Worm (Caenorhabditis elegans) whole organism, midembryonic: ENCODE results near the gene srd-54.

ENCODE experiments used
- med-1 ChIP-seq: sonication (generic microtip); optimal IDR thresholded peaks from 2 replicates; lab custom pipeline; 2017; ENCODE audit warnings: missing genetic modification characterization, mild to moderate bottlenecking, missing compliant biosample characterization, antibody characterized with exemption, missing genetic modification reagents; ENCODE audit not compliant: insufficient read depth
- ref-1 ChIP-seq: fragments of 200-800 bp; sonication (Bioruptor generic); conservative IDR thresholded peaks from 2 replicates; pipeline ENCODE4 v1.3.6; 2022; ENCODE audit warnings: missing genetic modification reagents, missing genetic modification characterization, missing compliant biosample characterization

DNA sequence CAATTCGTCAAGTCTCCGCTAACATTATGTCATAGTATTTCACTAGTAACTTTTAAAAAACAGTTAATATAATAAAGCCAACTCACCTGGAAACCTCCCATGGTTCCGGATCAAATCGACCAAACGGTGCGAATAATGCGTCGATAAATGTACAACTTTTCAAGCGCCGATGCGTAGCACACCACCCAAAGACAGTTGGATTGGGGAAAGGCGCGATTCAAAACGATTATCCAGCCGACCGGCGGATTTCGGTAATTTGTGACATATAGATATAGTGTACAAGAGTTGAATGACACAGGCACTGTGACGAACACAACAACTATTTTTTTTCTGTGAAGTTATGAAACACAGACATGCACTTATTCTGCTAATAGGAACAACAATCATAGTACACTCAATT, 1.8 kb downstream of the srd-54 start, which contains the start of gene kcc-3:
- TF ChIP-seq ref-1 (GFP tag; lab: Robert Waterston, UW), result no peak
- TF ChIP-seq med-1 (GFP tag; lab: Kevin White, UChicago), result no peak
